Fruit fly (Drosophila melanogaster) whole organism, embryonic: ENCODE measurements around the gene Mbs.

Experiments
- B-H1 ChIP-seq: fragments of 200-800 bp; sonication (Bioruptor generic); IDR thresholded peaks from 3 replicates; pipeline ENCODE4 v1.3.6; 2022; ENCODE audit warnings: missing biosample characterization, missing genetic modification characterization
- Bteb2 ChIP-seq: fragments of 200-800 bp; sonication (Bioruptor generic); optimal IDR thresholded peaks from 2 replicates; lab custom pipeline; 2016; ENCODE audit warnings: missing biosample characterization, missing genetic modification characterization
- CG10543 ChIP-seq: fragments of 200-800 bp; sonication (Bioruptor generic); optimal IDR thresholded peaks from 3 replicates; lab custom pipeline; 2017; ENCODE audit warnings: missing biosample characterization, mild to moderate bottlenecking, missing genetic modification characterization, moderate library complexity
- CG10959 ChIP-seq: fragments of 200-800 bp; sonication (Bioruptor generic); IDR thresholded peaks from 2 replicates; pipeline ENCODE4 v1.3.6; 2022; ENCODE audit warnings: missing biosample characterization, missing genetic modification characterization
- CG11247 ChIP-seq: fragments of 200-800 bp; sonication (Bioruptor generic); IDR thresholded peaks from 2 replicates; pipeline ENCODE4 v1.3.6; 2022; ENCODE audit warnings: missing biosample characterization, missing genetic modification characterization
- CG12219 ChIP-seq: fragments of 200-800 bp; sonication (Bioruptor generic); optimal IDR thresholded peaks from 3 replicates; lab custom pipeline; 2018; ENCODE audit warnings: missing biosample characterization, mild to moderate bottlenecking, missing genetic modification characterization
- CG1233 ChIP-seq: fragments of 200-800 bp; sonication (Bioruptor generic); optimal IDR thresholded peaks from 4 replicates; lab custom pipeline; 2018; ENCODE audit warnings: missing biosample characterization, mild to moderate bottlenecking, missing genetic modification characterization
- CG13894 ChIP-seq: fragments of 200-800 bp; sonication (Bioruptor generic); optimal IDR thresholded peaks from 3 replicates; lab custom pipeline; 2018; ENCODE audit warnings: missing biosample characterization, mild to moderate bottlenecking, missing genetic modification characterization, moderate library complexity
- CG15269 ChIP-seq: fragments of 200-800 bp; sonication (Bioruptor generic); optimal IDR thresholded peaks from 2 replicates; lab custom pipeline; 2018; ENCODE audit warnings: missing biosample characterization, mild to moderate bottlenecking, missing genetic modification characterization, moderate library complexity
- CG31441 ChIP-seq: fragments of 200-800 bp; sonication (Bioruptor generic); IDR thresholded peaks from 2 replicates; pipeline ENCODE4 v1.3.6; 2022; ENCODE audit warnings: missing biosample characterization, missing genetic modification characterization
- CG42726 ChIP-seq: fragments of 200-800 bp; sonication (Bioruptor generic); IDR thresholded peaks from 2 replicates; pipeline ENCODE4 v1.3.6; 2022; ENCODE audit warnings: missing biosample characterization, missing genetic modification characterization; ENCODE audit not compliant: partially characterized antibody
- CG4360 ChIP-seq: fragments of 200-800 bp; sonication (Bioruptor generic); IDR thresholded peaks from 2 replicates; pipeline ENCODE4 v1.3.6; 2022; ENCODE audit warnings: missing biosample characterization, missing genetic modification characterization
- CG6175 ChIP-seq: fragments of 200-800 bp; sonication (Bioruptor generic); IDR thresholded peaks from 3 replicates; pipeline ENCODE4 v1.3.6; 2022; ENCODE audit warnings: missing biosample characterization, missing genetic modification characterization
- CG6689 ChIP-seq: fragments of 200-800 bp; sonication (Bioruptor generic); IDR thresholded peaks from 2 replicates; pipeline ENCODE4 v1.3.6; 2022; ENCODE audit warnings: missing biosample characterization, missing genetic modification characterization
- CG6765 ChIP-seq: fragments of 200-800 bp; sonication (Bioruptor generic); optimal IDR thresholded peaks from 3 replicates; lab custom pipeline; 2017; ENCODE audit warnings: missing biosample characterization, mild to moderate bottlenecking, missing genetic modification characterization
- CG8478 ChIP-seq: fragments of >200 bp; optimal IDR thresholded peaks from 2 replicates; lab custom pipeline; 2018
- D ChIP-seq, 2 experiments: fragments of 200-800 bp in 1 of 2; fragments of >200 bp in 1 of 2; sonication (Bioruptor generic) in 1 of 2; optimal IDR thresholded peaks; 2 replicates in 1 of 2; 3 replicates in 1 of 2; lab custom pipeline; 2017; ENCODE audit warnings: mild to moderate bottlenecking in 1 of 2, missing biosample characterization in 1 of 2, missing genetic modification characterization in 1 of 2, missing genetic modification reagents in 1 of 2
- ERR ChIP-seq: fragments of 200-800 bp; sonication (Bioruptor generic); optimal IDR thresholded peaks from 2 replicates; lab custom pipeline; 2016; ENCODE audit warnings: missing biosample characterization, missing genetic modification characterization
- HmgD ChIP-seq: fragments of 200-800 bp; sonication (Bioruptor generic); optimal IDR thresholded peaks from 3 replicates; lab custom pipeline; 2016; ENCODE audit warnings: missing biosample characterization, missing genetic modification characterization
- Med ChIP-seq: fragments of 200-800 bp; sonication (Bioruptor generic); peaks from one replicate; lab custom pipeline; 2016; ENCODE audit warnings: missing biosample characterization, missing genetic modification characterization, mild to moderate bottlenecking, inconsistent platforms, moderate library complexity
- Nf-YA ChIP-seq: fragments of 200-800 bp; sonication (Bioruptor generic); IDR thresholded peaks from 2 replicates; pipeline ENCODE4 v1.3.6; 2022; ENCODE audit warnings: missing biosample characterization, missing genetic modification characterization
- Sry-β ChIP-seq: fragments of 200-800 bp; sonication (Bioruptor generic); optimal IDR thresholded peaks from 2 replicates; lab custom pipeline; 2018; ENCODE audit warnings: missing biosample characterization, mild to moderate bottlenecking, missing genetic modification characterization, moderate library complexity
- Sry-δ ChIP-seq: fragments of 200-800 bp; sonication (Bioruptor generic); optimal IDR thresholded peaks from 2 replicates; lab custom pipeline; 2016; ENCODE audit warnings: missing biosample characterization, missing genetic modification characterization
- Xbp1 ChIP-seq: fragments of 200-800 bp; sonication (Bioruptor generic); optimal IDR thresholded peaks from 3 replicates; lab custom pipeline; 2016; ENCODE audit warnings: missing biosample characterization, mild to moderate bottlenecking, missing genetic modification characterization
- Xrp1 ChIP-seq: fragments of 200-800 bp; sonication (Bioruptor generic); IDR thresholded peaks from 2 replicates; pipeline ENCODE4 v1.3.6; 2022; ENCODE audit warnings: missing biosample characterization, missing genetic modification characterization
- ac ChIP-seq: fragments of 200-800 bp; sonication (Bioruptor generic); optimal IDR thresholded peaks from 3 replicates; lab custom pipeline; 2017; ENCODE audit warnings: missing biosample characterization, mild to moderate bottlenecking, missing genetic modification characterization
- bigmax ChIP-seq: fragments of 200-800 bp; sonication (Bioruptor generic); optimal IDR thresholded peaks from 2 replicates; lab custom pipeline; 2018; ENCODE audit warnings: missing biosample characterization, mild to moderate bottlenecking, missing genetic modification characterization
- bowl ChIP-seq: fragments of 200-800 bp; sonication (Bioruptor generic); IDR thresholded peaks from 2 replicates; pipeline ENCODE4 v1.3.6; 2022; ENCODE audit warnings: missing biosample characterization, missing genetic modification characterization
- cad ChIP-seq: fragments of >200 bp; optimal IDR thresholded peaks from 2 replicates; lab custom pipeline; 2017; ENCODE audit warnings: missing biosample characterization, missing genetic modification characterization
- chinmo ChIP-seq: fragments of 200-800 bp; sonication (Bioruptor generic); IDR thresholded peaks from 4 replicates; pipeline ENCODE4 v1.3.6; 2022; ENCODE audit warnings: missing biosample characterization, missing genetic modification characterization; ENCODE audit not compliant: partially characterized antibody
- chm ChIP-seq: fragments of 200-800 bp; sonication (Bioruptor generic); IDR thresholded peaks from 2 replicates; pipeline ENCODE4 v1.3.6; 2022; ENCODE audit warnings: missing biosample characterization, missing genetic modification characterization
- chn ChIP-seq: fragments of 200-800 bp; sonication (Bioruptor generic); optimal IDR thresholded peaks from 2 replicates; lab custom pipeline; 2016; ENCODE audit warnings: missing biosample characterization, missing genetic modification characterization
- crol ChIP-seq: fragments of 200-800 bp; sonication (Bioruptor generic); IDR thresholded peaks from 2 replicates; pipeline ENCODE4 v1.3.6; 2022; ENCODE audit warnings: missing biosample characterization, missing genetic modification characterization
- eve ChIP-seq, 2 experiments: fragments of >200 bp; optimal IDR thresholded peaks; 2 replicates each; lab custom pipeline; 2017; ENCODE audit warnings: missing biosample characterization in 2 of 2, missing genetic modification characterization in 2 of 2
- fru ChIP-seq: fragments of >200 bp; optimal IDR thresholded peaks from 2 replicates; lab custom pipeline; 2017
- grn ChIP-seq: fragments of 200-800 bp; sonication (Bioruptor generic); optimal IDR thresholded peaks from 3 replicates; lab custom pipeline; 2017; ENCODE audit warnings: missing biosample characterization, missing genetic modification characterization
- luna ChIP-seq: fragments of 200-800 bp; sonication (Bioruptor generic); optimal IDR thresholded peaks from 2 replicates; lab custom pipeline; 2016; ENCODE audit warnings: missing biosample characterization, missing genetic modification characterization
- pan ChIP-seq, 4 experiments: fragments of >200 bp in 3 of 4; fragments of 200-800 bp in 1 of 4; sonication (Bioruptor generic) in 1 of 4; optimal IDR thresholded peaks in 3 of 4; IDR thresholded peaks in 1 of 4; 2 replicates each; pipeline versions ENCODE4 v1.3.6 to Lab custom; 2017 to 2022; ENCODE audit warnings: missing biosample characterization in 2 of 4, missing genetic modification characterization in 2 of 4, mixed read lengths in 1 of 4
- sd ChIP-seq: fragments of 200-800 bp; sonication (Bioruptor generic); optimal IDR thresholded peaks from 3 replicates; lab custom pipeline; 2018; ENCODE audit warnings: missing biosample characterization, mild to moderate bottlenecking, missing genetic modification characterization, moderate library complexity
- sob ChIP-seq: fragments of 200-800 bp; sonication (Bioruptor generic); IDR thresholded peaks from 2 replicates; pipeline ENCODE4 v1.3.6; 2022; ENCODE audit warnings: missing biosample characterization, missing genetic modification characterization
- stwl ChIP-seq: fragments of 200-800 bp; sonication (Bioruptor generic); optimal IDR thresholded peaks from 3 replicates; lab custom pipeline; 2018; ENCODE audit warnings: missing biosample characterization, mild to moderate bottlenecking, missing genetic modification characterization, moderate library complexity
- sug ChIP-seq: fragments of 200-800 bp; optimal IDR thresholded peaks from 2 replicates; lab custom pipeline; 2019; ENCODE audit warnings: missing biosample characterization, mild to moderate bottlenecking, missing genetic modification characterization, moderate library complexity
- tin ChIP-seq: fragments of 200-800 bp; sonication (Bioruptor generic); optimal IDR thresholded peaks from 3 replicates; lab custom pipeline; 2016; ENCODE audit warnings: missing biosample characterization, missing genetic modification characterization
- twi ChIP-seq: fragments of 200-800 bp; optimal IDR thresholded peaks from 2 replicates; lab custom pipeline; 2019; ENCODE audit warnings: missing biosample characterization, mild to moderate bottlenecking, missing genetic modification characterization, moderate library complexity
- zen ChIP-seq: fragments of 200-800 bp; sonication (Bioruptor generic); optimal IDR thresholded peaks from 3 replicates; lab custom pipeline; 2018; ENCODE audit warnings: missing biosample characterization, mild to moderate bottlenecking, missing genetic modification characterization, moderate library complexity

Mbs gene

DNA sequence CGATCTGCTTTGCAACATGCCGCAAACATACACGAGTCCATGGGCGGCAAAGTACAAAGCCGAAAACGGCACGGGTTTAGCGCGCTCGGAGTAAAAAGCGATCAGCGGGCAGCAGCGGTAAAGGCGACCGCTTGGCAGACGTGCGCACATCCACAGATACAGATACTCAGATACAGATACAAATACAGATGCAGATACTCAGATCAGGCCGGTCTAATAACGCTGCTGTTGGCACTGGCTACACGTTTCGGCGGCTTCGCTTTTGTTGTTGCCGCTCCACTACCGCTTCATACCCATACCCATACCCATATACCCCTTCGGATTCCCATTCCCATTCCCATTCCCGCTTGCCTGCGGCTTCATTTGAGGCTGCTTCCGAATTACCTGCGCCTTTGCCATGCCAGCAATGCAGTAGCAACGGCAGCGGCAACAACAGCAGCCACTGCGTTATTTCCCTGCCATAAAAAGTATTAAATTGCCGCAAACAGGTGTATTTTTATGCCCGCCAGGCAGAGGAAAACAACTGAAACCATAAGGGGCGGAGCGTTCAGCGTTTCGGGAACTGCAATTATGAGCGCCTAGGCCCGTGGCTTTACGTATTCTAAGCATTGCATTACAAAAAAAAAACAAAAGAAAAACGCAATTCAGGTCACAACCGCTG, 26.6 kb upstream of the Mbs start (continued):
- 0 out of 2 replicates have a peak, but pooled peaks have one; percentile 23 for TF ChIP-seq CG11247
- TF ChIP-seq Xrp1 (GFP tag; lab: Robert Waterston, UW), result 0 out of 2 replicates have a peak, but pooled peaks have one; percentile 9
- TF ChIP-seq CG13894 (tag; lab: Kevin White, UChicago), result no peak
- TF ChIP-seq pan (optimal IDR thresholded peaks at IDR 0.05; lab: Kevin White, UChicago), result peak in 1 of 2 experiments; percentile 59
- TF ChIP-seq pan (GFP tag; optimal IDR thresholded peaks at IDR 0.05 in 1 of 2, IDR thresholded peaks at IDR 0.05 in 1 of 2), result peak in 1 of 2 experiments; percentile 67
- TF ChIP-seq cad, result peak; percentile 95
- peak; percentile 22; the same call in 1 of the 2 replicates for TF ChIP-seq crol (GFP tag; lab: Robert Waterston, UW)
- TF ChIP-seq zen (tag; lab: Kevin White, UChicago), result peak; percentile 80
- 0 out of 2 replicates have a peak, but pooled peaks have one; percentile 17 for TF ChIP-seq sob
- peak; percentile 9 for TF ChIP-seq Med (GFP tag; lab: Kevin White, UChicago)
- peak; percentile 46 for TF ChIP-seq CG15269 (tag; lab: Kevin White, UChicago)
- no peak for TF ChIP-seq CG10959 (GFP tag; lab: Robert Waterston, UW)
- TF ChIP-seq D (optimal IDR thresholded peaks at IDR 0.05; lab: Kevin White, UChicago), result peak; percentile 77
- TF ChIP-seq D (GFP tag; optimal IDR thresholded peaks at IDR 0.05; lab: Kevin White, UChicago), result no peak
- peak; percentile 39 for TF ChIP-seq twi (tag; lab: Kevin White, UChicago)
- TF ChIP-seq CG6175 (GFP tag; lab: Robert Waterston, UW), result 0 out of 3 replicates have a peak, but pooled peaks have one; percentile 45
- no peak for TF ChIP-seq sd
- TF ChIP-seq chinmo (GFP tag; lab: Robert Waterston, UW), result 0 out of 4 replicates have a peak, but pooled peaks have one; percentile 27
- no peak for TF ChIP-seq stwl (tag; lab: Kevin White, UChicago)
- TF ChIP-seq, all 482 proteins: peak for 30

DNA sequence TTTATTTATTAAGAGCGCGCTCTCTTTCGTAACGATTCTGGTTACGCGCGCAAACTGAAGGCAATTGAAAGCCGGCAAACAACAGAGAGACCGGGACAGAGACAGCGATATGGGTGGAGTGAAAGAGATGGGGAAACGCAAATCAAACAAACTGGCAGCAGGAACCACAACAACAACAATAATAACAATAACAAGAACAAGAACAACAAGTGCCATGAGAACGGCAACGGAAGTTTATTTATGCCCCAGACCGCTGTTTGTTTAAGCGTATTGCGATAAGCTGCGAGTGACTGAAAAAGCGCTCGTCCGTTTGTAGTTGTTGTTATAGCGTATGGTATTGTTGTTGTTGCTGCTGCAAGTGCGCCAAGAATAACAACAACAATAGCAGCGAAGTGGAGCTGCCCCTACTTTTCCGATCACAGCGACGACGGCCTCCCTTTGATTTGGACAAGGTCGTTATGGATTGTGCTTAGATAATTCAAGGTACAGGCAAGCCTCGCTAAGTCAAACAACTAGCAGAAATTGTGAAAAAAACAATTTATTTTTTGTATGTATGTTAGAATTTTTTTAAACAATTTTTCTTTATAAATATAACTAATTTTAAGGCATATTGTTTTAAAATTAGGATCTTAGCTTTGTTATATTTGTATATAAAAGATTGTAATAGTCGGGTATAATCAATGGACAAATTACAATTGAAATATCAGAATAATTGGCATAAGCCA, 25.5 kb upstream of the Mbs start:
- TF ChIP-seq CG1233 (GFP tag; lab: Kevin White, UChicago), result peak; percentile 68
- peak; percentile 87 for TF ChIP-seq CG10543 (GFP tag; lab: Kevin White, UChicago)
- TF ChIP-seq crol (GFP tag; lab: Robert Waterston, UW), result peak; percentile 45; the same call in 1 of the 2 replicates
- no peak for TF ChIP-seq Bteb2 (GFP tag; lab: Kevin White, UChicago)
- TF ChIP-seq luna (GFP tag; lab: Kevin White, UChicago), result peak; percentile 14
- TF ChIP-seq ERR (GFP tag; lab: Kevin White, UChicago), result peak; percentile 52
- TF ChIP-seq sug (tag; lab: Kevin White, UChicago), result peak; percentile 72
- TF ChIP-seq stwl (tag; lab: Kevin White, UChicago), result no peak
- TF ChIP-seq CG10959 (GFP tag; lab: Robert Waterston, UW), result peak; percentile 27; the same call in 1 of the 2 replicates
- peak; percentile 97 for TF ChIP-seq CG4360 (GFP tag; lab: Robert Waterston, UW)
- TF ChIP-seq bowl (GFP tag; lab: Robert Waterston, UW), result peak; percentile 79
- TF ChIP-seq chm (GFP tag; lab: Robert Waterston, UW), result peak; percentile 87; the same call in 1 of the 2 replicates
- TF ChIP-seq HmgD (GFP tag; lab: Kevin White, UChicago), result peak; percentile 38
- TF ChIP-seq tin, result no peak
- peak; percentile 31 for TF ChIP-seq CG6765 (GFP tag; lab: Kevin White, UChicago)
- peak; percentile 29; the same call in 1 of the 3 replicates for TF ChIP-seq B-H1 (GFP tag; lab: Robert Waterston, UW)
- TF ChIP-seq Nf-YA (GFP tag; lab: Robert Waterston, UW), result peak; percentile 23; the same call in 1 of the 2 replicates
- TF ChIP-seq ac (GFP tag; lab: Kevin White, UChicago), result peak; percentile 80
- TF ChIP-seq CG6689 (GFP tag; lab: Robert Waterston, UW), result 0 out of 2 replicates have a peak, but pooled peaks have one; percentile 14
- no peak for TF ChIP-seq fru (lab: Kevin White, UChicago)
- TF ChIP-seq Xbp1 (GFP tag; lab: Kevin White, UChicago), result no peak
- TF ChIP-seq pan (optimal IDR thresholded peaks at IDR 0.05; lab: Kevin White, UChicago), result no peak
- peak in 1 of 2 experiments; percentile 78 for TF ChIP-seq pan (GFP tag; optimal IDR thresholded peaks at IDR 0.05 in 1 of 2, IDR thresholded peaks at IDR 0.05 in 1 of 2)
- peak in 1 of 2 experiments; percentile 63 for TF ChIP-seq eve (GFP tag; optimal IDR thresholded peaks at IDR 0.05; lab: Kevin White, UChicago)
- no peak for TF ChIP-seq CG42726 (GFP tag; lab: Robert Waterston, UW)
- peak; percentile 4 for TF ChIP-seq Sry-β
- peak; percentile 12 for TF ChIP-seq Sry-δ
- peak; percentile 34 for TF ChIP-seq bigmax (GFP tag; lab: Kevin White, UChicago)
- peak; percentile 48 for TF ChIP-seq CG31441
- TF ChIP-seq grn (GFP tag; lab: Kevin White, UChicago), result peak; percentile 80
- TF ChIP-seq chn (GFP tag; lab: Kevin White, UChicago), result peak; percentile 11
- peak; percentile 66 for TF ChIP-seq CG12219 (GFP tag; lab: Kevin White, UChicago)
- TF ChIP-seq CG8478 (lab: Kevin White, UChicago), result no peak
